Worm (Caenorhabditis elegans): ENCODE results near the gene unc-116.
A peak's percentile ranks its signal among the peaks of the same experiment; 100 is the strongest.

Gene unc-116

ce11 chrIII:8400478-8400877, 45.5 kb upstream of the unc-116 start:
- TF ChIP-seq ama-1 (optimal IDR thresholded peaks at IDR 0.05) = no peak
- no peak for TF ChIP-seq syd-9 (tag; optimal IDR thresholded peaks at IDR 0.05)
- TF ChIP-seq ref-2 (tag; optimal IDR thresholded peaks at IDR 0.05) = no peak
- TF ChIP-seq hlh-30 (tag; optimal IDR thresholded peaks at IDR 0.05; ENCODE audit: insufficient read depth) = no peak
- peak; percentile 66 for TF ChIP-seq elt-2 (tag; optimal IDR thresholded peaks at IDR 0.05)
- no peak for TF ChIP-seq odd-2 (tag; optimal IDR thresholded peaks at IDR 0.05)
- TF ChIP-seq sdc-2 (tag; optimal IDR thresholded peaks at IDR 0.05) = no peak

- TF ChIP-seq ceh-48 (tag; optimal IDR thresholded peaks at IDR 0.05) = no peak
- no peak for TF ChIP-seq eyg-1 (tag; optimal IDR thresholded peaks at IDR 0.05)
- no peak for TF ChIP-seq lin-11 (tag; optimal IDR thresholded peaks at IDR 0.05)
- TF ChIP-seq pha-2 (tag; optimal IDR thresholded peaks at IDR 0.05) = no peak
- no peak for TF ChIP-seq dmd-4 (tag; optimal IDR thresholded peaks at IDR 0.05; ENCODE audit: borderline replicate concordance)
- TF ChIP-seq hlh-8 (tag; optimal IDR thresholded peaks at IDR 0.05) = no peak
- TF ChIP-seq ceh-9 (tag; optimal IDR thresholded peaks at IDR 0.05) = no peak
- no peak for TF ChIP-seq ceh-14 (tag; optimal IDR thresholded peaks at IDR 0.05)
- no peak for TF ChIP-seq ztf-16 (tag; optimal IDR thresholded peaks at IDR 0.05)
- no peak for TF ChIP-seq ref-2 (tag; optimal IDR thresholded peaks at IDR 0.05)
- TF ChIP-seq tbx-7 (tag; optimal IDR thresholded peaks at IDR 0.05) = no peak
- TF ChIP-seq ceh-18 (tag; optimal IDR thresholded peaks at IDR 0.05) = no peak
Observed at ce11 chrIII:8398411-8398810, 43.4 kb upstream of the unc-116 start, which contains the start of gene ZK353.2. TSS of gene ZK353.2 (plus strand) at chrIII:8398711.

- TF ChIP-seq ceh-14 (tag; optimal IDR thresholded peaks at IDR 0.05) (no peak), ceh-24 (tag; optimal IDR thresholded peaks at IDR 0.05) (no peak), nhr-11 (tag; optimal IDR thresholded peaks at IDR 0.05) (no peak), tbx-2 (tag; optimal IDR thresholded peaks at IDR 0.05) (no peak), mec-3 (tag; optimal IDR thresholded peaks at IDR 0.05; ENCODE audit: borderline replicate concordance) (no peak), rnt-1 (tag; optimal IDR thresholded peaks at IDR 0.05) (no peak), dve-1 (tag; optimal IDR thresholded peaks at IDR 0.05) (no peak), unc-42 (tag; optimal IDR thresholded peaks at IDR 0.05) (no peak), ceh-18 (tag; optimal IDR thresholded peaks at IDR 0.05) (no peak), hlh-8 (tag; optimal IDR thresholded peaks at IDR 0.05) (no peak), ama-1 (optimal IDR thresholded peaks at IDR 0.05) (no peak), sox-4 (tag; optimal IDR thresholded peaks at IDR 0.05) (no peak), ceh-19 (GFP tag; optimal IDR thresholded peaks at IDR 0.05) (no peak)
Observed at ce11 chrIII:8395685-8396084, 40.7 kb upstream of the unc-116 start, which contains the start of gene ZK353.3. TSS of gene ZK353.3 (plus strand) at chrIII:8395985.

ce11 chrIII:8394374-8395302, 39.7 kb upstream of the unc-116 start, which contains the start of gene ZK353.10:
TSS of gene ZK353.10 (minus strand) at chrIII:8394424.
- TF ChIP-seq rnt-1 (tag; optimal IDR thresholded peaks at IDR 0.05) = no peak
- TF ChIP-seq pqm-1 (tag; optimal IDR thresholded peaks at IDR 0.05) = no peak
- TF ChIP-seq C08G9.2 (tag; optimal IDR thresholded peaks at IDR 0.05) = no peak
- no peak for TF ChIP-seq fax-1 (tag; optimal IDR thresholded peaks at IDR 0.05)
- no peak for TF ChIP-seq ceh-18 (tag; optimal IDR thresholded peaks at IDR 0.05)
- TF ChIP-seq unc-86 (tag; optimal IDR thresholded peaks at IDR 0.05) = no peak
- no peak for TF ChIP-seq hlh-6 (tag; optimal IDR thresholded peaks at IDR 0.05)
- TF ChIP-seq pag-3 (tag; optimal IDR thresholded peaks at IDR 0.05; ENCODE audit: borderline replicate concordance) = no peak
- no peak for TF ChIP-seq ztf-16 (tag; optimal IDR thresholded peaks at IDR 0.05)
- no peak for TF ChIP-seq elt-4 (tag; optimal IDR thresholded peaks at IDR 0.05)
- no peak for TF ChIP-seq unc-3 (GFP tag; conservative IDR thresholded peaks at IDR 0.05)
- no peak for TF ChIP-seq unc-3 (tag; optimal IDR thresholded peaks at IDR 0.05)
- no peak for TF ChIP-seq nfya-1 (tag; optimal IDR thresholded peaks at IDR 0.05)
- no peak for TF ChIP-seq mec-3 (tag; optimal IDR thresholded peaks at IDR 0.05; ENCODE audit: borderline replicate concordance)
- TF ChIP-seq ttx-3 (tag; optimal IDR thresholded peaks at IDR 0.05) = no peak
- TF ChIP-seq ceh-31 (tag; optimal IDR thresholded peaks at IDR 0.05) = no peak
- TF ChIP-seq ceh-24 (tag; optimal IDR thresholded peaks at IDR 0.05) = no peak

All from whole organism, late embryonic.